Fruit fly (Drosophila melanogaster) whole organism, pupa: ENCODE measurements around the gene MED24.

Experiments
- CG14655 ChIP-seq: fragments of 200-800 bp; sonication (Bioruptor generic); optimal IDR thresholded peaks from 3 replicates; lab custom pipeline; 2017; ENCODE audit warnings: mild to moderate bottlenecking, missing biosample characterization, missing genetic modification reagents, missing genetic modification characterization
- CG8159 ChIP-seq: fragments of 200-800 bp; sonication (Bioruptor generic); optimal IDR thresholded peaks from 3 replicates; lab custom pipeline; 2018; ENCODE audit warnings: missing biosample characterization, mild to moderate bottlenecking, missing genetic modification characterization, moderate library complexity
- CG8301 ChIP-seq: fragments of 200-800 bp; sonication (Bioruptor generic); optimal IDR thresholded peaks from 2 replicates; lab custom pipeline; 2018; ENCODE audit warnings: missing biosample characterization, mild to moderate bottlenecking, missing genetic modification characterization
- EcR ChIP-seq: fragments of 200-800 bp; sonication (Bioruptor generic); optimal IDR thresholded peaks from 3 replicates; lab custom pipeline; 2019; ENCODE audit warnings: missing biosample characterization, missing genetic modification characterization, mild to moderate bottlenecking, moderate library complexity, missing genetic modification reagents
- gl ChIP-seq: fragments of 200-800 bp; sonication (Bioruptor generic); optimal IDR thresholded peaks from 2 replicates; lab custom pipeline; 2018; ENCODE audit warnings: missing biosample characterization, mild to moderate bottlenecking, missing genetic modification characterization

- no peak for TF ChIP-seq CG8159 (tag; lab: Kevin White, UChicago)
- no peak for TF ChIP-seq CG14655 (GFP tag; lab: Kevin White, UChicago)
- no peak for TF ChIP-seq EcR
- TF ChIP-seq CG8301 (tag; lab: Kevin White, UChicago) = no peak
- TF ChIP-seq gl = no peak
These were observed 35.7 kb upstream of the MED24 start for dm6 chr3L:8155324-8155723.
